Worm (Caenorhabditis elegans) whole organism, young adult: ENCODE measurements around the gene C14E2.7.

Experiments
- B0261.1 ChIP-seq: sonication (generic microtip); optimal IDR thresholded peaks from 2 replicates; lab custom pipeline; 2016; ENCODE audit warnings: mild to moderate bottlenecking, missing genetic modification characterization, moderate library complexity, missing compliant biosample characterization
- B0336.3 ChIP-seq: fragments of 200-800 bp; sonication (Bioruptor generic); IDR thresholded peaks from 2 replicates; pipeline ENCODE4 v1.3.6; 2022; ENCODE audit warnings: missing genetic modification characterization, missing compliant biosample characterization
- C06A6.2 ChIP-seq: fragments of 200-800 bp; sonication (Bioruptor generic); conservative IDR thresholded peaks from 2 replicates; pipeline ENCODE4 v1.3.6; 2022; ENCODE audit warnings: missing genetic modification characterization, missing compliant biosample characterization
- C17E4.6 ChIP-seq: fragments of 200-800 bp; sonication (Bioruptor generic); IDR thresholded peaks from 2 replicates; pipeline ENCODE4 v1.3.6; 2022; ENCODE audit warnings: missing genetic modification reagents, missing genetic modification characterization, missing compliant biosample characterization
- F22D6.2 ChIP-seq: sonication (generic microtip); optimal IDR thresholded peaks from 2 replicates; lab custom pipeline; 2016; ENCODE audit warnings: mild to moderate bottlenecking, missing genetic modification characterization, missing compliant biosample characterization
- F23B12.7 ChIP-seq: sonication (generic microtip); optimal IDR thresholded peaks from 2 replicates; lab custom pipeline; 2017; ENCODE audit warnings: missing genetic modification characterization, mild to moderate bottlenecking, missing compliant biosample characterization, antibody characterized with exemption, moderate library complexity; ENCODE audit not compliant: insufficient read depth
- F49E8.2 ChIP-seq: sonication (generic microtip); optimal IDR thresholded peaks from 3 replicates; lab custom pipeline; 2017; ENCODE audit warnings: missing genetic modification characterization, mild to moderate bottlenecking, missing compliant biosample characterization, antibody characterized with exemption, moderate library complexity; ENCODE audit not compliant: insufficient read depth
- F57C9.4 ChIP-seq: sonication (generic microtip); optimal IDR thresholded peaks from 2 replicates; lab custom pipeline; 2017; ENCODE audit warnings: mild to moderate bottlenecking, missing genetic modification characterization, missing compliant biosample characterization
- K11D2.4 ChIP-seq: fragments of 200-800 bp; sonication (Bioruptor generic); IDR thresholded peaks from 2 replicates; pipeline ENCODE4 v1.3.6; 2022; ENCODE audit warnings: missing genetic modification reagents, missing genetic modification characterization, missing compliant biosample characterization
- K12H6.12 ChIP-seq: fragments of 200-800 bp; sonication (Bioruptor generic); optimal IDR thresholded peaks from 2 replicates; lab custom pipeline; 2018; ENCODE audit warnings: mild to moderate bottlenecking, missing genetic modification characterization, missing compliant biosample characterization
- Y53F4B.3 ChIP-seq: fragments of 200-800 bp; sonication (Bioruptor generic); IDR thresholded peaks from 2 replicates; pipeline ENCODE4 v1.3.6; 2022; ENCODE audit warnings: missing genetic modification reagents, missing genetic modification characterization, missing compliant biosample characterization
- Y67H2A.10 ChIP-seq: fragments of 200-800 bp; sonication (Bioruptor generic); conservative IDR thresholded peaks from 2 replicates; pipeline ENCODE4 v1.3.6; 2022; ENCODE audit warnings: missing genetic modification reagents, missing genetic modification characterization, missing compliant biosample characterization
- Y95B8A.8 ChIP-seq: fragments of 200-800 bp; sonication (Bioruptor generic); IDR thresholded peaks from 2 replicates; pipeline ENCODE4 v1.3.6; 2022; ENCODE audit warnings: missing genetic modification reagents, missing genetic modification characterization, missing compliant biosample characterization
- aptf-2 ChIP-seq: fragments of 200-800 bp; sonication (Bioruptor generic); conservative IDR thresholded peaks from 2 replicates; pipeline ENCODE4 v1.3.6; 2022; ENCODE audit warnings: missing genetic modification reagents, missing genetic modification characterization, missing compliant biosample characterization
- athp-1 ChIP-seq: sonication (generic microtip); optimal IDR thresholded peaks from 2 replicates; lab custom pipeline; 2017; ENCODE audit warnings: mild to moderate bottlenecking, missing genetic modification characterization, missing compliant biosample characterization
- attf-3 ChIP-seq: fragments of 200-800 bp; sonication (Bioruptor generic); conservative IDR thresholded peaks from 2 replicates; pipeline ENCODE4 v1.3.6; 2022; ENCODE audit warnings: missing genetic modification reagents, missing genetic modification characterization, missing compliant biosample characterization
- bed-2 ChIP-seq: fragments of 200-800 bp; sonication (Bioruptor generic); IDR thresholded peaks from 2 replicates; pipeline ENCODE4 v1.3.6; 2022; ENCODE audit warnings: missing genetic modification reagents, missing genetic modification characterization, missing compliant biosample characterization
- cebp-2 ChIP-seq: fragments of 200-800 bp; sonication (Bioruptor generic); IDR thresholded peaks from 2 replicates; pipeline ENCODE4 v1.3.6; 2022; ENCODE audit warnings: missing genetic modification characterization, missing compliant biosample characterization
- ceh-40 ChIP-seq: fragments of 200-800 bp; sonication (Bioruptor generic); IDR thresholded peaks from 2 replicates; pipeline ENCODE4 v1.3.6; 2022; ENCODE audit warnings: missing genetic modification characterization, missing compliant biosample characterization
- dpff-1 ChIP-seq: sonication (generic microtip); optimal IDR thresholded peaks from 2 replicates; lab custom pipeline; 2017; ENCODE audit warnings: mild to moderate bottlenecking, missing genetic modification characterization, missing compliant biosample characterization
- dpl-1 ChIP-seq: fragments of 150-350 bp; optimal IDR thresholded peaks from 2 replicates; lab custom pipeline; 2014; ENCODE audit warnings: missing biosample characterization, missing genetic modification reagents, missing genetic modification characterization
- fkh-3 ChIP-seq: sonication (generic microtip); optimal IDR thresholded peaks from 2 replicates; lab custom pipeline; 2016; ENCODE audit warnings: mild to moderate bottlenecking, missing genetic modification characterization, missing compliant biosample characterization
- hmg-20 ChIP-seq: fragments of 200-800 bp; sonication (Bioruptor generic); IDR thresholded peaks from 2 replicates; pipeline ENCODE4 v1.3.6; 2022; ENCODE audit warnings: missing genetic modification reagents, missing genetic modification characterization, missing compliant biosample characterization
- hsf-1 ChIP-seq: fragments of 200-800 bp; sonication (Bioruptor generic); IDR thresholded peaks from 2 replicates; pipeline ENCODE4 v1.3.6; 2022; ENCODE audit warnings: missing genetic modification reagents, missing genetic modification characterization, missing compliant biosample characterization
- let-607 ChIP-seq, 2 experiments: fragments of 200-800 bp in 1 of 2; sonication (Bioruptor generic) in 1 of 2; sonication (generic microtip) in 1 of 2; optimal IDR thresholded peaks; 2 replicates each; lab custom pipeline; 2016 to 2018; ENCODE audit warnings: mild to moderate bottlenecking in 2 of 2, missing compliant biosample characterization in 2 of 2, missing genetic modification characterization in 2 of 2, moderate library complexity in 2 of 2, missing genotype in 1 of 2
- lin-35 ChIP-seq, 3 experiments: fragments of 150-350 bp in 2 of 3; sonication (generic microtip) in 1 of 3; optimal IDR thresholded peaks; 2 replicates each; lab custom pipeline; 2014 to 2018; ENCODE audit warnings: missing biosample characterization in 3 of 3, missing genetic modification characterization in 3 of 3, missing genetic modification reagents in 3 of 3
- lin-40 ChIP-seq: sonication (generic microtip); optimal IDR thresholded peaks from 2 replicates; lab custom pipeline; 2016; ENCODE audit warnings: missing genetic modification characterization, mild to moderate bottlenecking, missing compliant biosample characterization, missing genotype, missing genetic modification reagents
- madf-3 ChIP-seq: fragments of 200-800 bp; sonication (Bioruptor generic); IDR thresholded peaks from 2 replicates; pipeline ENCODE4 v1.3.6; 2022; ENCODE audit warnings: missing genetic modification reagents, missing genetic modification characterization, missing compliant biosample characterization
- madf-8 ChIP-seq: fragments of 200-800 bp; sonication (Bioruptor generic); conservative IDR thresholded peaks from 2 replicates; pipeline ENCODE4 v1.3.6; 2022; ENCODE audit warnings: missing genetic modification reagents, missing genetic modification characterization, missing compliant biosample characterization
- mcd-1 ChIP-seq: fragments of 200-800 bp; sonication (Bioruptor generic); IDR thresholded peaks from 2 replicates; pipeline ENCODE4 v1.3.6; 2022; ENCODE audit warnings: missing genetic modification reagents, missing genetic modification characterization, missing compliant biosample characterization
- mxl-1 ChIP-seq: sonication (generic microtip); optimal IDR thresholded peaks from 2 replicates; lab custom pipeline; 2016; ENCODE audit warnings: missing genetic modification characterization, missing compliant biosample characterization
- nfya-2 ChIP-seq: fragments of 200-800 bp; sonication (Bioruptor generic); IDR thresholded peaks from 2 replicates; pipeline ENCODE4 v1.3.6; 2022; ENCODE audit warnings: missing genetic modification reagents, missing genetic modification characterization, missing compliant biosample characterization
- nhr-179 ChIP-seq: sonication (generic microtip); optimal IDR thresholded peaks from 2 replicates; lab custom pipeline; 2016; ENCODE audit warnings: mild to moderate bottlenecking, missing genetic modification characterization, missing compliant biosample characterization
- nhr-27 ChIP-seq: fragments of 200-800 bp; sonication (Bioruptor generic); optimal IDR thresholded peaks from 2 replicates; lab custom pipeline; 2018; ENCODE audit warnings: mild to moderate bottlenecking, missing genetic modification characterization, moderate library complexity, missing compliant biosample characterization
- nhr-80 ChIP-seq: sonication (generic microtip); optimal IDR thresholded peaks from 2 replicates; lab custom pipeline; 2016; ENCODE audit warnings: missing genetic modification characterization, missing compliant biosample characterization
- rpc-1 ChIP-seq, 2 experiments: fragments of 150-350 bp in 1 of 2; sonication (generic microtip) in 1 of 2; optimal IDR thresholded peaks; 2 replicates each; lab custom pipeline; 2014 to 2018; ENCODE audit warnings: missing biosample characterization in 1 of 2, missing genetic modification characterization in 1 of 2, missing genetic modification reagents in 1 of 2, missing genotype in 1 of 2
- snpc-3.4 ChIP-seq: sonication (generic microtip); optimal IDR thresholded peaks from 2 replicates; lab custom pipeline; 2017; ENCODE audit warnings: missing genetic modification characterization, mild to moderate bottlenecking, missing compliant biosample characterization, antibody characterized with exemption, moderate library complexity, missing genotype, missing genetic modification reagents
- tbp1 ChIP-seq: fragments of 200-800 bp; sonication (Bioruptor generic); optimal IDR thresholded peaks from 2 replicates; lab custom pipeline; 2018; ENCODE audit warnings: mild to moderate bottlenecking, missing genetic modification characterization, missing compliant biosample characterization
- ztf-18 ChIP-seq: sonication (generic microtip); optimal IDR thresholded peaks from 2 replicates; lab custom pipeline; 2016; ENCODE audit warnings: missing genotype, mild to moderate bottlenecking, missing genetic modification characterization, missing compliant biosample characterization
- ztf-25 ChIP-seq: fragments of 200-800 bp; sonication (Bioruptor generic); IDR thresholded peaks from 2 replicates; pipeline ENCODE4 v1.3.6; 2022; ENCODE audit warnings: missing genetic modification reagents, missing genetic modification characterization, missing compliant biosample characterization
- ztf-28 ChIP-seq: fragments of 200-800 bp; sonication (Bioruptor generic); IDR thresholded peaks from 2 replicates; pipeline ENCODE4 v1.3.6; 2022; ENCODE audit warnings: missing genetic modification reagents, missing genetic modification characterization, missing compliant biosample characterization
- ztf-3 ChIP-seq: fragments of 200-800 bp; sonication (Bioruptor generic); optimal IDR thresholded peaks from 2 replicates; lab custom pipeline; 2018; ENCODE audit warnings: mild to moderate bottlenecking, missing genetic modification characterization, missing compliant biosample characterization

C14E2.7 gene

DNA sequence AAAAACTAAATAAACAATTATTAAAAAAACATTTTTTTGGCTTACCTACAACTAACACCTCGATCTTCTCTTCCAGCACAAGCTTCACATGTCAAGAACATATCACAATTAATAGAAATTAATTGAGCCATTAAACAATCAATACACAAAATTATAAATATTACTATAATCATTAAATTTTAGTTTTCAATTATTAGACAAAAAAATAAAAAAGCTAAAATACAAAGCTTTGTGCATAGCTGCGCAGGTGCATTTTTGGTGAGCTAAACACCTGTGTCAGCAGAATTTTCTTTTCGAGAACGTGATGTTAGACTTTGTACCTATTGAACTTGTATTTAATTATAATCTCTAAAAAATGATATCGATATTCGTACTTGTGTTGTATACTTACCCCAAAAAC is 13.7 kb downstream of the C14E2.7 start, which contains the start of gene C14E2.6:
Gene C14E2.6 (minus strand): TSS at position 101 of the 400 bp plus-strand sequence.
- TF ChIP-seq nhr-80 (tag; lab: Kevin White, UChicago) (no peak), dpl-1 (GFP tag; lab: Kevin White, UChicago) (no peak), aptf-2 (GFP tag; lab: Robert Waterston, UW) (no peak), dpff-1 (tag; lab: Kevin White, UChicago) (no peak), ceh-40 (GFP tag; lab: Robert Waterston, UW) (no peak), tbp1 (GFP tag; lab: Kevin White, UChicago) (no peak), nfya-2 (GFP tag; lab: Robert Waterston, UW) (no peak), lin-40 (no peak), attf-3 (GFP tag; lab: Robert Waterston, UW) (no peak), ztf-28 (GFP tag; lab: Robert Waterston, UW) (no peak), ztf-25 (no peak), F23B12.7 (tag; lab: Kevin White, UChicago) (no peak), fkh-3 (tag; lab: Kevin White, UChicago) (no peak), C17E4.6 (GFP tag; lab: Robert Waterston, UW) (no peak), F57C9.4 (tag; lab: Kevin White, UChicago) (no peak)

DNA sequence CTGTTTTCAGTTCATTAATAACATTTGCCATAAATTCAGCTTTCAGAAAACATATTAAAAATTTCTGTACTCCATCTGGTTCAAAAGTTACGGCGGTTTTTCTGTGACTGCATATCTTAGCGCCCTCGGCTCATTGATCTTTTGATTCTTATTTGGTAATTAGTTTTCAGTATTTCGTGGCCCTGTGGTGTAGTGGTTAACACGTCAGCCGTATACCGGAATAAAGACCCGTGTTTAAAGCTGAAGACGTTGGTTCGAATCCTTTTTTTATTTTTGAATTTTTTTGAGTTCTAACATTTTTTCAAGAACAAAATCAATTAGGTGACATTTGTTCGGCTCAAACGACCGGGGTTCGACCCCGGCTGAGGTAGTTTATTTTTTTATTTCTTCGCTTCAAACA is 14.3 kb downstream of the C14E2.7 start:
- TF ChIP-seq B0336.3 (GFP tag; lab: Robert Waterston, UW) (no peak), hmg-20 (GFP tag; lab: Robert Waterston, UW) (no peak), rpc-1 (optimal IDR thresholded peaks at IDR 0.05; lab: Kevin White, UChicago) (peak; percentile 4), rpc-1 (tag; optimal IDR thresholded peaks at IDR 0.05; lab: Kevin White, UChicago) (peak; percentile 71), athp-1 (tag; lab: Kevin White, UChicago) (no peak), aptf-2 (GFP tag; lab: Robert Waterston, UW) (no peak), fkh-3 (tag; lab: Kevin White, UChicago) (no peak), nhr-179 (tag; lab: Kevin White, UChicago) (no peak), K12H6.12 (tag; lab: Kevin White, UChicago) (no peak), snpc-3.4 (tag; lab: Kevin White, UChicago) (no peak), B0261.1 (tag; lab: Kevin White, UChicago) (peak; percentile 28), tbp1 (GFP tag; lab: Kevin White, UChicago) (peak; percentile 78), ztf-3 (GFP tag; lab: Kevin White, UChicago) (no peak)

DNA sequence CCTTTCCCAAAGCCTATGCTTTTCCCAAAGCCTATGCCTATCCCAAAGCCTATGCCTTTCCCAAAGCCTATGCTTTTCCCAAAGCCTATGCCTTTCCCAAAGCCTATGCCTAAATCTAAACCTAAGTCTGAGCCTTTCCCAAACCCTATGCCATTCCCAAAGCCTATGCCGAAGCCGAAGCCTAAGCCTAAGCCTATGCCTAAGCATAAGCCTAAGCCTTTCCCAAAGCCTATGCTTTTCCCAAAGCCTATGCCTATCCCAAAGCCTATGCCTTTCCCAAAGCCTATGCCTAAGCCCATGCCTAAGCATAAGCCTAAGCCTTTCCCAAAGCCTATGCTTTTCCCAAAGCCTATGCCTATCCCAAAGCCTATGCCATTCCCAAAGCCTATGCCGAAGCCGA is 20.5 kb downstream of the C14E2.7 start:
- TF ChIP-seq hsf-1 (GFP tag; lab: Robert Waterston, UW) (0 out of 2 replicates have a peak, but pooled peaks have one; percentile 51), madf-3 (GFP tag; lab: Robert Waterston, UW) (peak; percentile 62; the same call in 1 of the 2 replicates)

DNA sequence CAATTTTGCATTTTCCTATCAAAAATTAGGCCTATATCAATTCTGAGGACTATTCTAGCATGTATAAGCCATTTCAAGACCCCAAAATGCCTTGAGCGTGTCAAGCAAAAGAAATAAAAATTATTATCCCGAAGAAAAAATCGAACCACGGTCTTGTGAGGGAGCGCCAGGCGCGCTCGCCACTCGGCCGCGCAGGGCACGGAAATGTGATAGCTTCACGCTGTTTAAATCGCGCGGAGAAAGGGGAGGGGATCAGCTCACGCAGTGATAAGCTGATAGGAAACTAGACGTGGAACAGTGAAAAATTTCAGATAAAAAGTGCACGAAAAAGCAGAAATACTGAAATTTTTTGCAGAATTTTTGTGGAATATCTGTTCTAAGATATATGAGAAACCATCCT is 21.5 kb downstream of the C14E2.7 start:
- TF ChIP-seq cebp-2 (GFP tag; lab: Robert Waterston, UW) (0 out of 2 replicates have a peak, but pooled peaks have one; percentile 23), madf-3 (GFP tag; lab: Robert Waterston, UW) (no peak), K11D2.4 (GFP tag; lab: Robert Waterston, UW) (peak; percentile 64), nhr-27 (tag; lab: Kevin White, UChicago) (no peak), bed-2 (GFP tag; lab: Robert Waterston, UW) (0 out of 2 replicates have a peak, but pooled peaks have one; percentile 11), mcd-1 (GFP tag; lab: Robert Waterston, UW) (peak; percentile 36; the same call in 1 of the 2 replicates), mxl-1 (tag; lab: Kevin White, UChicago) (peak; percentile 70), madf-8 (GFP tag; lab: Robert Waterston, UW) (no peak), F49E8.2 (peak; percentile 31), lin-35 (GFP tag; optimal IDR thresholded peaks at IDR 0.05; lab: Kevin White, UChicago) (no peak), ztf-18 (tag; lab: Kevin White, UChicago) (peak; percentile 61), F22D6.2 (tag; lab: Kevin White, UChicago) (peak; percentile 23), Y67H2A.10 (GFP tag; lab: Robert Waterston, UW) (no peak), Y53F4B.3 (GFP tag; lab: Robert Waterston, UW) (no peak), K12H6.12 (tag; lab: Kevin White, UChicago) (peak; percentile 5), C06A6.2 (no peak), lin-40 (no peak), nfya-2 (GFP tag; lab: Robert Waterston, UW) (no peak), Y95B8A.8 (GFP tag; lab: Robert Waterston, UW) (peak; percentile 60; the same call in 1 of the 2 replicates), let-607 (tag; optimal IDR thresholded peaks at IDR 0.05; lab: Kevin White, UChicago) (peak; percentile 37 to 53)
